Fruit fly (Drosophila melanogaster): ENCODE data around the gene CG9399.

dm6 chr3R:9555334-9555974 is 18.6 kb downstream of the CG9399 start, which contains the start of the genes CG9386 and BckdhA:
- TF ChIP-seq rn (GFP tag; IDR thresholded peaks at IDR 0.05) (no peak), Pif1B (GFP tag; optimal IDR thresholded peaks at IDR 0.05) (no peak)

Data from whole organism, pupa.